Fruit fly (Drosophila melanogaster) ovary, adult (tissue): ENCODE results near the gene CG34332.
"Not testable (repeated sequence)": the region's sequence is repeated elsewhere in the genome, so short reads cannot be mapped to it uniquely, and the experiment has no call there.

Experiments
- CG17801 ChIP-seq: fragments of 200-800 bp; optimal IDR thresholded peaks from 2 replicates; lab custom pipeline; 2019; ENCODE audit warnings: missing biosample characterization, mild to moderate bottlenecking, missing genetic modification characterization, moderate library complexity; ENCODE audit not compliant: partially characterized antibody

The CG34332 gene

dm6 chrX:20140710-20141109 is at the start of gene CG34332:
Gene CG34332, plus strand, starts transcription at chrX:20141010.
- TF ChIP-seq CG17801 (GFP tag; lab: Kevin White, UChicago) = no peak

- TF ChIP-seq CG17801 (GFP tag; lab: Kevin White, UChicago) = no peak
These were observed 48.5 kb upstream of the CG34332 start, which contains the start of gene fd19B for dm6 chrX:20092308-20092707. Gene fd19B, minus strand, starts transcription at chrX:20092408.

dm6 chrX:20094098-20094497 is 46.7 kb upstream of the CG34332 start, which contains the start of gene Or19b:
Gene Or19b, plus strand, starts transcription at chrX:20094398.
- TF ChIP-seq CG17801 (GFP tag; lab: Kevin White, UChicago) = not testable (repeated sequence)

- TF ChIP-seq CG17801 (GFP tag; lab: Kevin White, UChicago) = not testable (repeated sequence)
These were observed 44.4 kb upstream of the CG34332 start, which contains the start of gene CG42581 for dm6 chrX:20096374-20096773. Gene CG42581, minus strand, starts transcription at chrX:20096474.

- TF ChIP-seq CG17801 (GFP tag; lab: Kevin White, UChicago) = no peak
These were observed 35.8 kb upstream of the CG34332 start for dm6 chrX:20104987-20105386.

- no peak for TF ChIP-seq CG17801 (GFP tag; lab: Kevin White, UChicago)
These were observed 30.3 kb upstream of the CG34332 start, which contains the start of gene karr for dm6 chrX:20110475-20110874. Gene karr, minus strand, starts transcription at chrX:20110575.

dm6 chrX:20122153-20122552 is 18.7 kb upstream of the CG34332 start, which contains the start of gene CG34331:
Gene CG34331, plus strand, starts transcription at chrX:20122453.
- TF ChIP-seq CG17801 (GFP tag; lab: Kevin White, UChicago) = no peak

- TF ChIP-seq CG17801 (GFP tag; lab: Kevin White, UChicago) = no peak
These were observed 11.3 kb upstream of the CG34332 start for dm6 chrX:20129554-20129953.

- no peak for TF ChIP-seq CG17801 (GFP tag; lab: Kevin White, UChicago)
These were observed 10.3 kb upstream of the CG34332 start for dm6 chrX:20130486-20130885.

- TF ChIP-seq CG17801 (GFP tag; lab: Kevin White, UChicago) = no peak
These were observed 7.4 kb upstream of the CG34332 start, which contains the start of gene CG15322 for dm6 chrX:20133432-20133831. Gene CG15322, plus strand, starts transcription at chrX:20133579.

- TF ChIP-seq CG17801 (GFP tag; lab: Kevin White, UChicago) = no peak
These were observed 1.3 kb upstream of the CG34332 start, which contains the start of gene CG42583 for dm6 chrX:20139493-20139892. Gene CG42583, plus strand, starts transcription at chrX:20139793.

dm6 chrX:20143088-20143487 is 2.3 kb downstream of the CG34332 start, which contains the start of gene Or19a:
Gene Or19a, minus strand, starts transcription at chrX:20143188.
- TF ChIP-seq CG17801 (GFP tag; lab: Kevin White, UChicago) = not testable (repeated sequence)

dm6 chrX:20147693-20148174 is 6.9 kb downstream of the CG34332 start, which contains the start of gene aspr:
Gene aspr, plus strand, starts transcription at chrX:20148124.
- TF ChIP-seq CG17801 (GFP tag; lab: Kevin White, UChicago) = no peak

dm6 chrX:20155947-20156346 is 15.1 kb downstream of the CG34332 start:
- no peak for TF ChIP-seq CG17801 (GFP tag; lab: Kevin White, UChicago)

dm6 chrX:20158491-20158890 is 17.7 kb downstream of the CG34332 start:
- TF ChIP-seq CG17801 (GFP tag; lab: Kevin White, UChicago) = no peak

dm6 chrX:20158943-20159385 is 18.2 kb downstream of the CG34332 start:
- peak; percentile 41 for TF ChIP-seq CG17801 (GFP tag; lab: Kevin White, UChicago)
